Fruit fly (Drosophila melanogaster): ENCODE measurements around the gene Ost48.

Gene Ost48

dm6 chrX:9141219-9141618 lies 17.1 kb downstream of the Ost48 start (continued):
- peak; percentile 62 for TF ChIP-seq MBD-R2 (GFP tag; IDR thresholded peaks at IDR 0.05)
- TF ChIP-seq CG14860 (GFP tag; IDR thresholded peaks at IDR 0.05; ENCODE audit: partially characterized antibody) = no peak
- peak; percentile 21 for TF ChIP-seq sug (tag; optimal IDR thresholded peaks at IDR 0.05)
- TF ChIP-seq CG4820 (GFP tag; optimal IDR thresholded peaks at IDR 0.05) = peak; percentile 70
- TF ChIP-seq HmgD (GFP tag; optimal IDR thresholded peaks at IDR 0.05) = no peak
- TF ChIP-seq CG4360 (GFP tag; IDR thresholded peaks at IDR 0.05) = peak; percentile 58; the same call in 1 of the 2 replicates
- TF ChIP-seq CG10431 (GFP tag; optimal IDR thresholded peaks at IDR 0.05) = no peak
- TF ChIP-seq CG4707 (GFP tag; optimal IDR thresholded peaks at IDR 0.05) = peak; percentile 45
- peak; percentile 67; the same call in 1 of the 3 replicates for TF ChIP-seq CG11695 (GFP tag; IDR thresholded peaks at IDR 0.05)
- no peak for TF ChIP-seq CG10321 (GFP tag; IDR thresholded peaks at IDR 0.05)
- peak; percentile 85 for TF ChIP-seq Ptx1 (GFP tag; IDR thresholded peaks at IDR 0.05)
- TF ChIP-seq eyg (GFP tag; optimal IDR thresholded peaks at IDR 0.05) = no peak
- peak; percentile 70 for TF ChIP-seq sim (GFP tag; IDR thresholded peaks at IDR 0.05)
- peak; percentile 42 for TF ChIP-seq E2f2 (GFP tag; IDR thresholded peaks at IDR 0.05)
- TF ChIP-seq mld (GFP tag; IDR thresholded peaks at IDR 0.05; ENCODE audit: partially characterized antibody) = no peak
- TF ChIP-seq Hr51 (GFP tag; optimal IDR thresholded peaks at IDR 0.05) = peak; percentile 23 to 60
- TF ChIP-seq H2.0 (GFP tag; IDR thresholded peaks at IDR 0.05) = peak; percentile 86
- peak; percentile 88 for TF ChIP-seq CG34422 (GFP tag; IDR thresholded peaks at IDR 0.05)
- TF ChIP-seq lilli (GFP tag; optimal IDR thresholded peaks at IDR 0.05) = peak; percentile 68
- peak; percentile 79 for TF ChIP-seq Xbp1 (GFP tag; optimal IDR thresholded peaks at IDR 0.05)
- 0 out of 2 replicates have a peak, but pooled peaks have one; percentile 12 for TF ChIP-seq Adf1 (GFP tag; IDR thresholded peaks at IDR 0.05)
- peak; percentile 18 for TF ChIP-seq kah (GFP tag; optimal IDR thresholded peaks at IDR 0.05)
- TF ChIP-seq dysf (GFP tag; IDR thresholded peaks at IDR 0.05) = peak; percentile 89
- TF ChIP-seq otp (GFP tag; IDR thresholded peaks at IDR 0.05) = peak; percentile 88
- peak; percentile 80 for TF ChIP-seq E2f1 (GFP tag; IDR thresholded peaks at IDR 0.05)
- TF ChIP-seq CG4424 (GFP tag; optimal IDR thresholded peaks at IDR 0.05) = peak; percentile 75
- TF ChIP-seq tgo (GFP tag; IDR thresholded peaks at IDR 0.05) = peak; percentile 80
- TF ChIP-seq CG1024 (GFP tag; IDR thresholded peaks at IDR 0.05) = peak; percentile 50; the same call in 1 of the 2 replicates
- peak; percentile 75 for TF ChIP-seq pros (GFP tag; optimal IDR thresholded peaks at IDR 0.05)
- TF ChIP-seq HLHmδ (GFP tag; optimal IDR thresholded peaks at IDR 0.05) = no peak
- peak; percentile 75 for TF ChIP-seq NFAT (GFP tag; IDR thresholded peaks at IDR 0.05)
- peak; percentile 86 for TF ChIP-seq Ada2b (GFP tag; IDR thresholded peaks at IDR 0.05)
- TF ChIP-seq Eip74EF (GFP tag; optimal IDR thresholded peaks at IDR 0.05) = no peak
- TF ChIP-seq her (GFP tag; optimal IDR thresholded peaks at IDR 0.05) = peak; percentile 56
- TF ChIP-seq jigr1 (GFP tag; IDR thresholded peaks at IDR 0.05) = peak; percentile 75; the same call in 2 of the 3 replicates
- peak; percentile 68 for TF ChIP-seq Atf6 (GFP tag; IDR thresholded peaks at IDR 0.05)
- no peak for TF ChIP-seq tio (GFP tag; optimal IDR thresholded peaks at IDR 0.05)
- TF ChIP-seq vvl (GFP tag; IDR thresholded peaks at IDR 0.05) = peak; percentile 90
- peak; percentile 43 for TF ChIP-seq shn (GFP tag; optimal IDR thresholded peaks at IDR 0.05)
- TF ChIP-seq CG18599 (GFP tag; optimal IDR thresholded peaks at IDR 0.05) = peak; percentile 78
- peak; percentile 58 for TF ChIP-seq CG18619 (GFP tag; optimal IDR thresholded peaks at IDR 0.05)
- peak; percentile 71 for TF ChIP-seq Oli (tag; optimal IDR thresholded peaks at IDR 0.05)
- TF ChIP-seq rib (GFP tag; IDR thresholded peaks at IDR 0.05) = no peak
- TF ChIP-seq Sry-δ (GFP tag; optimal IDR thresholded peaks at IDR 0.05) = peak; percentile 39
- no peak for TF ChIP-seq yki (optimal IDR thresholded peaks at IDR 0.05)
- peak; percentile 16 for TF ChIP-seq schlank (tag; optimal IDR thresholded peaks at IDR 0.05)
- peak; percentile 19 for TF ChIP-seq CG9437 (GFP tag; optimal IDR thresholded peaks at IDR 0.05)
- no peak for TF ChIP-seq pfk (GFP tag; optimal IDR thresholded peaks at IDR 0.05)
- 0 out of 3 replicates have a peak, but pooled peaks have one; percentile 44 for TF ChIP-seq C15 (GFP tag; IDR thresholded peaks at IDR 0.05)
- TF ChIP-seq Max (GFP tag; optimal IDR thresholded peaks at IDR 0.05) = no peak
- TF ChIP-seq Atf3 (GFP tag; optimal IDR thresholded peaks at IDR 0.05) = peak; percentile 45
- TF ChIP-seq CG15601 (tag; optimal IDR thresholded peaks at IDR 0.05) = peak; percentile 55
